Worm (Caenorhabditis elegans): Measurements from ENCODE around the gene xdh-1.

xdh-1 gene

ce11 chrIV:14412655-14413054 lies at the start of gene xdh-1:
TSS of gene xdh-1 (minus strand) at chrIV:14412894.
- TF ChIP-seq snpc-4 (GFP tag; optimal IDR thresholded peaks at IDR 0.05) (no peak), snpc-4 (tag; optimal IDR thresholded peaks at IDR 0.05) (peak in 1 of 4 experiments; percentile 18), B0035.1 (tag; optimal IDR thresholded peaks at IDR 0.05) (no peak)

- TF ChIP-seq hsf-1 (GFP tag; IDR thresholded peaks at IDR 0.05) = peak; percentile 90
These were observed 48.6 kb upstream of the xdh-1 start for ce11 chrIV:14461343-14461742.

- peak; percentile 56 for TF ChIP-seq F49E8.2 (tag; optimal IDR thresholded peaks at IDR 0.05; ENCODE audit: insufficient read depth)
- TF ChIP-seq lin-54 (GFP tag; optimal IDR thresholded peaks at IDR 0.05) = peak; percentile 48
- peak; percentile 44 for TF ChIP-seq hmg-1.2 (GFP tag; IDR thresholded peaks at IDR 0.05)
- TF ChIP-seq D2030.7 (GFP tag; IDR thresholded peaks at IDR 0.05) = peak; percentile 24; the same call in 1 of the 2 replicates
- TF ChIP-seq pbrm-1 (GFP tag; IDR thresholded peaks at IDR 0.05) = peak; percentile 92
- TF ChIP-seq tbp1 (GFP tag; optimal IDR thresholded peaks at IDR 0.05) = peak; percentile 33
- peak; percentile 97 for TF ChIP-seq attf-6 (GFP tag; IDR thresholded peaks at IDR 0.05)
- 0 out of 2 replicates have a peak, but pooled peaks have one; percentile 31 for TF ChIP-seq mcd-1 (GFP tag; IDR thresholded peaks at IDR 0.05)
- TF ChIP-seq dox-1 (GFP tag; IDR thresholded peaks at IDR 0.05) = peak; percentile 44; the same call in 1 of the 2 replicates
- TF ChIP-seq snpc-1.1 (tag; optimal IDR thresholded peaks at IDR 0.05; ENCODE audit: insufficient read depth) = peak; percentile 11
- peak; percentile 55 for TF ChIP-seq snpc-4 (GFP tag; optimal IDR thresholded peaks at IDR 0.05)
- peak; percentile 52 to 91 (median 66) for TF ChIP-seq snpc-4 (tag; optimal IDR thresholded peaks at IDR 0.05)
- peak; percentile 53 for TF ChIP-seq madf-6 (GFP tag; IDR thresholded peaks at IDR 0.05)
- TF ChIP-seq hsf-1 (GFP tag; IDR thresholded peaks at IDR 0.05) = 0 out of 2 replicates have a peak, but pooled peaks have one; percentile 22
These were observed 48.1 kb upstream of the xdh-1 start for ce11 chrIV:14460673-14461240.

- TF ChIP-seq F52B5.7 (tag; optimal IDR thresholded peaks at IDR 0.05) = no peak
- TF ChIP-seq nhr-80 (tag; optimal IDR thresholded peaks at IDR 0.05) = peak; percentile 83
- no peak for TF ChIP-seq snpc-4 (GFP tag; optimal IDR thresholded peaks at IDR 0.05)
- TF ChIP-seq snpc-4 (tag; optimal IDR thresholded peaks at IDR 0.05) = peak in 2 of 4 experiments; percentile 21 to 22
- peak in 1 of 2 experiments; percentile 65 for TF ChIP-seq let-607 (tag; optimal IDR thresholded peaks at IDR 0.05)
- no peak for TF ChIP-seq him-1 (tag; optimal IDR thresholded peaks at IDR 0.05)
- no peak for TF ChIP-seq aptf-3 (GFP tag; IDR thresholded peaks at IDR 0.05)
- TF ChIP-seq dox-1 (GFP tag; IDR thresholded peaks at IDR 0.05) = peak; percentile 70
These were observed 44.0 kb upstream of the xdh-1 start, which contains the start of gene nspg-9 for ce11 chrIV:14456667-14457066. TSS of gene nspg-9 (plus strand) at chrIV:14456900.

- TF ChIP-seq snpc-4 (GFP tag; optimal IDR thresholded peaks at IDR 0.05) (peak; percentile 13), snpc-4 (tag; optimal IDR thresholded peaks at IDR 0.05) (peak in 1 of 4 experiments; percentile 85), xnd-1 (tag; optimal IDR thresholded peaks at IDR 0.05) (peak; percentile 65), attf-6 (GFP tag; IDR thresholded peaks at IDR 0.05) (peak; percentile 44; the same call in 1 of the 2 replicates), madf-8 (GFP tag; conservative IDR thresholded peaks at IDR 0.05) (0 out of 2 replicates have a peak, but pooled peaks have one; percentile 25), F33H1.4 (GFP tag; IDR thresholded peaks at IDR 0.05) (peak; percentile 70), lsl-1 (GFP tag; optimal IDR thresholded peaks at IDR 0.05) (peak; percentile 16)
These were observed 42.4 kb upstream of the xdh-1 start for ce11 chrIV:14455116-14455515.

- TF ChIP-seq snpc-4 (GFP tag; optimal IDR thresholded peaks at IDR 0.05) (no peak), snpc-4 (tag; optimal IDR thresholded peaks at IDR 0.05) (peak; percentile 72 to 92 (median 84)), rec-8 (tag; optimal IDR thresholded peaks at IDR 0.05) (no peak), ztf-26 (tag; optimal IDR thresholded peaks at IDR 0.05) (peak; percentile 13), ztf-18 (tag; optimal IDR thresholded peaks at IDR 0.05) (no peak), attf-5 (GFP tag; optimal IDR thresholded peaks at IDR 0.05) (peak; percentile 33), hmg-1.2 (GFP tag; IDR thresholded peaks at IDR 0.05) (peak; percentile 96), nhr-80 (tag; optimal IDR thresholded peaks at IDR 0.05) (peak; percentile 44), ceh-79 (tag; optimal IDR thresholded peaks at IDR 0.05) (no peak), lin-40 (tag; optimal IDR thresholded peaks at IDR 0.05) (peak; percentile 38)
These were observed 32.6 kb upstream of the xdh-1 start for ce11 chrIV:14445191-14445795.
